Fruit fly (Drosophila melanogaster): ENCODE measurements around the gene CG17648.

The CG17648 gene

DNA sequence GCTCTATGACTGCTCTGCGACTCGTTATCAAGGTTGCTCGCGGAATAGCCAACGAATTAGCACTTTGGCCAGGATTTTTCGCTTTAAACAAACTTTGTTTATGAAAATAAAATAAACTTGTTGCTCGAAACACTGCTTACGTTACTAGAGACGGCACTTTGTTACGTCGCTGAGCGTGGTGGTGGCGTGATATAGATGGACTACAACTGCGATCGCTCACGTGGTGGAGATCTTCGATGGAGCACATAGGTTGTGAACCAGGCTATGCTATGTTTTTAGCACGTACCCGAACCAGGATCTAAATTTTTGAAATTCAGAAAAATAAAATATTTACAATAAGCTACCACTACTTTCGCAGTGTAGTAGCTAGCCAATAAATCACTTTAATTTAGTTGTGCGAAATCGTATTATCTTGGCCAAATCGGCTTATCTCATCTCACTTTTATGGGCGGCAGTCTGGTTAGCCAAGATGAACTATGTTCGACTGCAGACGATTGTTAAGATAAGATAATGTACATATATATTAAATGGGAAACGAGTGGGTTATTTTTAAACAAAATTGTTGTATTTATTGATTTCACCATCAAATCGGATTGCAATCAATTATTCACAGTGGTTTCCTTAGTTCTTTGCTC is 36.3 kb upstream of the CG17648 start, which contains the start of gene frtz (continued):
- TF ChIP-seq CG34376 (GFP tag; optimal IDR thresholded peaks at IDR 0.05) (peak; percentile 80), CG13775 (GFP tag; optimal IDR thresholded peaks at IDR 0.05) (no peak), CG13123 (GFP tag; optimal IDR thresholded peaks at IDR 0.05) (no peak), CG7556 (GFP tag; optimal IDR thresholded peaks at IDR 0.05) (no peak), CG3995 (GFP tag; optimal IDR thresholded peaks at IDR 0.05) (no peak), CG1602 (GFP tag; optimal IDR thresholded peaks at IDR 0.05) (no peak), fu2 (GFP tag; optimal IDR thresholded peaks at IDR 0.05) (no peak), CG10209 (GFP tag; optimal IDR thresholded peaks at IDR 0.05) (no peak), fd3F (GFP tag; optimal IDR thresholded peaks at IDR 0.05) (no peak), ttk (GFP tag; IDR thresholded peaks at IDR 0.05) (no peak), oc (tag; optimal IDR thresholded peaks at IDR 0.05) (no peak), B-H2 (GFP tag; optimal IDR thresholded peaks at IDR 0.05) (no peak), E2f2 (GFP tag; IDR thresholded peaks at IDR 0.05) (peak; percentile 56), CG43689 (GFP tag; IDR thresholded peaks at IDR 0.05) (no peak), ci (GFP tag; IDR thresholded peaks at IDR 0.05) (peak; percentile 41; the same call in 2 of the 3 replicates), CG16779 (GFP tag; IDR thresholded peaks at IDR 0.05) (no peak), nom (GFP tag; optimal IDR thresholded peaks at IDR 0.05) (no peak), pzg (GFP tag; optimal IDR thresholded peaks at IDR 0.05) (peak; percentile 87), Hand (GFP tag; optimal IDR thresholded peaks at IDR 0.05) (no peak), Max (GFP tag; optimal IDR thresholded peaks at IDR 0.05) (no peak), Sry-β (GFP tag; optimal IDR thresholded peaks at IDR 0.05) (no peak), Stat92E (GFP tag; optimal IDR thresholded peaks at IDR 0.05) (no peak), CG5953 (GFP tag; IDR thresholded peaks at IDR 0.05) (no peak), zf30C (GFP tag; optimal IDR thresholded peaks at IDR 0.05) (no peak), Med (GFP tag) (peak; percentile 88), CG7928 (GFP tag; optimal IDR thresholded peaks at IDR 0.05) (no peak), cad (GFP tag; optimal IDR thresholded peaks at IDR 0.05) (no peak), vnd (GFP tag; IDR thresholded peaks at IDR 0.05; ENCODE audit: partially characterized antibody) (peak; percentile 68), fd64A (GFP tag; optimal IDR thresholded peaks at IDR 0.05) (no peak), Sry-δ (GFP tag; optimal IDR thresholded peaks at IDR 0.05) (peak; percentile 95), CG33557 (GFP tag; optimal IDR thresholded peaks at IDR 0.05) (no peak), CTCF (GFP tag; optimal IDR thresholded peaks at IDR 0.05) (peak; percentile 65), zfh1 (GFP tag; IDR thresholded peaks at IDR 0.05) (peak; percentile 55; the same call in 1 of the 3 replicates), Fer2 (tag; optimal IDR thresholded peaks at IDR 0.05) (no peak), CG10543 (GFP tag; optimal IDR thresholded peaks at IDR 0.05) (no peak), nerfin-2 (GFP tag; IDR thresholded peaks at IDR 0.05; ENCODE audit: partially characterized antibody) (peak; percentile 49), bigmax (GFP tag; optimal IDR thresholded peaks at IDR 0.05) (no peak), Ssrp (tag; optimal IDR thresholded peaks at IDR 0.05) (no peak), CG3726 (GFP tag; IDR thresholded peaks at IDR 0.05) (no peak), tio (GFP tag; optimal IDR thresholded peaks at IDR 0.05) (no peak), CG12219 (GFP tag; optimal IDR thresholded peaks at IDR 0.05) (no peak), CG15696 (tag; optimal IDR thresholded peaks at IDR 0.05) (no peak), Ets65A (GFP tag) (peak; percentile 22), wdn (GFP tag; IDR thresholded peaks at IDR 0.05) (0 out of 2 replicates have a peak, but pooled peaks have one; percentile 9), YL-1 (GFP tag; optimal IDR thresholded peaks at IDR 0.05) (peak; percentile 69), TFAM (GFP tag; optimal IDR thresholded peaks at IDR 0.05) (no peak), Dek (tag; optimal IDR thresholded peaks at IDR 0.05) (peak; percentile 33), sim (GFP tag; IDR thresholded peaks at IDR 0.05) (no peak), NK7.1 (GFP tag; optimal IDR thresholded peaks at IDR 0.05) (no peak), pan (optimal IDR thresholded peaks at IDR 0.05) (no peak), pan (GFP tag; optimal IDR thresholded peaks at IDR 0.05 in 1 of 2, IDR thresholded peaks at IDR 0.05 in 1 of 2) (no peak)
